Fruit fly (Drosophila melanogaster) whole organism, pupa: ENCODE results near the gene Cubn2.

Experiments used
- CG13204 ChIP-seq: fragments of 200-800 bp; sonication (Bioruptor generic); optimal IDR thresholded peaks from 2 replicates; lab custom pipeline; 2018; ENCODE audit warnings: missing biosample characterization, mild to moderate bottlenecking, missing genetic modification characterization, moderate library complexity
- CG14655 ChIP-seq: fragments of 200-800 bp; sonication (Bioruptor generic); optimal IDR thresholded peaks from 3 replicates; lab custom pipeline; 2017; ENCODE audit warnings: mild to moderate bottlenecking, missing biosample characterization, missing genetic modification reagents, missing genetic modification characterization
- CG32121 ChIP-seq: fragments of 200-800 bp; sonication (Bioruptor generic); IDR thresholded peaks from 2 replicates; pipeline ENCODE4 v1.3.6; 2022; ENCODE audit warnings: missing biosample characterization, missing genetic modification characterization
- CG4496 ChIP-seq: fragments of 200-800 bp; sonication (Bioruptor generic); IDR thresholded peaks from 3 replicates; pipeline ENCODE4 v1.3.6; 2022; ENCODE audit warnings: missing biosample characterization, missing genetic modification characterization

DNA sequence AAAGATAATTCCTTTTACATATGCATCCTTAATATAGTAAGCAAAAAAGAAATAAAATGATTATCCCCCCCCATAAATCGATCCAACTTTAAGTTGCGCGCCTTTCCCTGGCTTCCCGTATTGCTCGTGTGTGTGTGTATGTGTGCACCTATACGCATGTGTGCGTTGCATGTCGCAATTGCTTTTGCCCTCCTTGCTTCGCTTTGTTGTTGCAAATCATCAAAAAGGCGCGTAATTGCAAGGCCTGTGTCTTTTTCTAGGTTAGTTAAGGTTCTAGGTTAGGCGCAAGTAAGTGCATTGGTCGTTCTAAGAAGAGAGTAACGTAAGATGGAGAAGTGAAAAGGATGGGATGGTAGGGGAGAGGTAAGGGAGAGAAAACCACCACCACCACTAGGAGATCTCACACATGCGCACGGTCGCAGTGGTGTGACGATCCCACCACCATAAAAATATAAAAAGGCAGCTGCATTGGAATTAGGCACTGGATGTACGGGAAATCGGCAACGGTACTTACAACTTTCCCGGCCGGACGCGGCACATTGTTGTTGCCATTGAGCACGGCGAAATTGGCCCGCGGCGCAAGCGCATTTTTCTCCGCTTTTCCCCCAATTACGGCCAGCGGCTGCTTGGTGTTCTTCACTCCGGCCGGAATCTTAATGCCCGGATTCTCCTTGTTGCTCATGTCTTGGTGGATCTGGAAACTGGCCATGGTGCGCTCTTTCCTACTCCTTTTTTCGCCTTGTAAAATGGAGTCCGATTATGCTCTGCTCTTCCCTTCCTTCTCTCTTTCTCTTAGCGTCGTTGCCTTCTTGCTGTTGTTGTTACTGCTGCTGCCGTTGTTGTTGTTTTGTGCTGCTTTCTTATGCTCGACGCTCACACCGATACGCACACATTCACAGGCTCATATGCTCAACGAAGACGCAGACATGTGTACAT is 18.1 kb upstream of the Cubn2 start:
- no peak for TF ChIP-seq CG32121 (GFP tag; lab: Robert Waterston, UW)
- TF ChIP-seq CG13204 (GFP tag; lab: Kevin White, UChicago): no peak
- no peak for TF ChIP-seq CG4496 (GFP tag; lab: Robert Waterston, UW)
- no peak for TF ChIP-seq CG14655
